Worm (Caenorhabditis elegans): ENCODE measurements around the gene anmt-3.

- TF ChIP-seq mep-1 (tag; optimal IDR thresholded peaks at IDR 0.05) (no peak), sem-2 (GFP tag; optimal IDR thresholded peaks at IDR 0.05) (no peak), hlh-1 (tag; optimal IDR thresholded peaks at IDR 0.05) (no peak), lsy-2 (tag; optimal IDR thresholded peaks at IDR 0.05) (no peak)
These were observed 48.2 kb upstream of the anmt-3 start for ce11 chrV:10006374-10006773.
